Worm (Caenorhabditis elegans) whole organism, L1 larva: ENCODE data around the gene skpo-3.

ENCODE experiments used
- C04F5.9 ChIP-seq: sonication (generic microtip); optimal IDR thresholded peaks from 2 replicates; lab custom pipeline; 2016; ENCODE audit warnings: missing genetic modification characterization, missing compliant biosample characterization
- C16A3.4 ChIP-seq: fragments of 150-350 bp; optimal IDR thresholded peaks from 2 replicates; lab custom pipeline; 2014; ENCODE audit warnings: missing biosample characterization, missing genetic modification characterization
- F16B12.6 ChIP-seq: fragments of 150-350 bp; optimal IDR thresholded peaks from 2 replicates; lab custom pipeline; 2014; ENCODE audit warnings: missing biosample characterization, missing genetic modification characterization
- aly-2 ChIP-seq: fragments of 150-350 bp; optimal IDR thresholded peaks from 2 replicates; lab custom pipeline; 2014; ENCODE audit warnings: missing biosample characterization, missing genetic modification characterization
- ama-1 ChIP-seq: fragments of 150-350 bp; optimal IDR thresholded peaks from 2 replicates; lab custom pipeline; 2014
- blmp-1 ChIP-seq: fragments of 150-350 bp; optimal IDR thresholded peaks from 2 replicates; lab custom pipeline; 2014; ENCODE audit warnings: missing biosample characterization, missing genetic modification characterization
- ceh-8 ChIP-seq: fragments of 200-800 bp; sonication (Bioruptor generic); optimal IDR thresholded peaks from 2 replicates; lab custom pipeline; 2018; ENCODE audit warnings: mild to moderate bottlenecking, missing genetic modification characterization, moderate library complexity, missing compliant biosample characterization
- ceh-88 ChIP-seq: fragments of 200-800 bp; sonication (Bioruptor generic); IDR thresholded peaks from 2 replicates; pipeline ENCODE4 v1.3.6; 2022; ENCODE audit warnings: missing genetic modification characterization, missing compliant biosample characterization
- dpl-1 ChIP-seq, 3 experiments: fragments of 150-350 bp in 2 of 3; sonication (generic microtip) in 1 of 3; optimal IDR thresholded peaks; 2 replicates each; lab custom pipeline; 2014 to 2017; ENCODE audit warnings: missing biosample characterization in 3 of 3, missing genetic modification characterization in 3 of 3, missing genetic modification reagents in 3 of 3
- efl-1 ChIP-seq, 4 experiments: fragments of 150-350 bp; optimal IDR thresholded peaks in 3 of 4; peaks in 1 of 4; 1 replicate in 1 of 4; 2 replicates in 3 of 4; lab custom pipeline; 2014; ENCODE audit warnings: missing biosample characterization in 2 of 4, missing genetic modification characterization in 2 of 4, missing genetic modification reagents in 2 of 4
- egl-13 ChIP-seq: sonication (generic microtip); optimal IDR thresholded peaks from 2 replicates; lab custom pipeline; 2016; ENCODE audit warnings: missing genotype, missing genetic modification reagents, missing genetic modification characterization, missing compliant biosample characterization
- egl-27 ChIP-seq, 2 experiments: fragments of 150-350 bp in 1 of 2; sonication (generic microtip); optimal IDR thresholded peaks; 3 replicates each; lab custom pipeline; 2017 to 2018; ENCODE audit warnings: missing biosample characterization in 2 of 2, missing genetic modification characterization in 2 of 2, missing genetic modification reagents in 2 of 2
- elt-2 ChIP-seq: sonication (generic microtip); optimal IDR thresholded peaks from 2 replicates; lab custom pipeline; 2016; ENCODE audit warnings: missing genetic modification characterization, mild to moderate bottlenecking, inconsistent platforms, missing compliant biosample characterization, missing genetic modification reagents
- elt-3 ChIP-seq, 6 experiments: fragments of 150-350 bp in 1 of 6; sonication (generic microtip); optimal IDR thresholded peaks; 2 replicates each; lab custom pipeline; 2017 to 2018; ENCODE audit warnings: missing biosample characterization in 6 of 6, missing genetic modification characterization in 6 of 6, inconsistent platforms in 1 of 6
- fkh-8 ChIP-seq: sonication (generic microtip); optimal IDR thresholded peaks from 2 replicates; lab custom pipeline; 2016; ENCODE audit warnings: mild to moderate bottlenecking, missing genetic modification characterization, missing compliant biosample characterization
- fos-1 ChIP-seq: fragments of 150-350 bp; optimal IDR thresholded peaks from 2 replicates; lab custom pipeline; 2014; ENCODE audit warnings: missing biosample characterization, missing genetic modification characterization
- hlh-4 ChIP-seq: sonication (generic microtip); optimal IDR thresholded peaks from 2 replicates; lab custom pipeline; 2016; ENCODE audit warnings: mild to moderate bottlenecking, missing genetic modification characterization, missing compliant biosample characterization
- irx-1 ChIP-seq: sonication (generic microtip); optimal IDR thresholded peaks from 2 replicates; lab custom pipeline; 2016; ENCODE audit warnings: missing genetic modification characterization, missing compliant biosample characterization
- isw-1 ChIP-seq: fragments of 200-800 bp; sonication (Bioruptor generic); IDR thresholded peaks from 2 replicates; pipeline ENCODE4 v1.3.6; 2022; ENCODE audit warnings: missing genetic modification characterization, missing compliant biosample characterization
- lin-14 ChIP-seq: fragments of 200-800 bp; sonication (Bioruptor generic); optimal IDR thresholded peaks from 2 replicates; lab custom pipeline; 2018; ENCODE audit warnings: mild to moderate bottlenecking, missing genetic modification characterization, moderate library complexity, missing compliant biosample characterization
- lin-15B ChIP-seq: fragments of 150-350 bp; sonication (generic microtip); optimal IDR thresholded peaks from 3 replicates; lab custom pipeline; 2014; ENCODE audit warnings: missing biosample characterization, missing genetic modification characterization
- lin-35 ChIP-seq, 2 experiments: fragments of 150-350 bp; optimal IDR thresholded peaks; 2 replicates each; lab custom pipeline; 2014; ENCODE audit warnings: missing biosample characterization in 2 of 2, missing genetic modification characterization in 2 of 2, missing genetic modification reagents in 2 of 2
- lsy-2 ChIP-seq, 2 experiments: fragments of 150-350 bp; optimal IDR thresholded peaks; 2 replicates each; lab custom pipeline; 2014; ENCODE audit warnings: missing biosample characterization in 2 of 2, missing genetic modification characterization in 2 of 2
- mef-2 ChIP-seq: fragments of 150-350 bp; optimal IDR thresholded peaks from 2 replicates; lab custom pipeline; 2014; ENCODE audit warnings: missing biosample characterization, missing genetic modification characterization
- mep-1 ChIP-seq: fragments of 150-350 bp; optimal IDR thresholded peaks from 2 replicates; lab custom pipeline; 2014; ENCODE audit warnings: missing biosample characterization, missing genetic modification characterization
- nhr-11 ChIP-seq: fragments of 150-350 bp; optimal IDR thresholded peaks from 2 replicates; lab custom pipeline; 2014; ENCODE audit warnings: missing biosample characterization, missing genetic modification characterization
- nhr-20 ChIP-seq: sonication (generic microtip); optimal IDR thresholded peaks from 2 replicates; lab custom pipeline; 2016; ENCODE audit warnings: mild to moderate bottlenecking, missing genetic modification characterization, missing compliant biosample characterization
- nhr-77 ChIP-seq: fragments of 150-350 bp; optimal IDR thresholded peaks from 2 replicates; lab custom pipeline; 2014; ENCODE audit warnings: missing biosample characterization, missing genetic modification characterization
- nhr-85 ChIP-seq: sonication (generic microtip); peaks from one replicate; lab custom pipeline; 2016; ENCODE audit warnings: missing genetic modification characterization, inconsistent platforms, missing compliant biosample characterization
- pag-3 ChIP-seq: sonication (generic microtip); optimal IDR thresholded peaks from 2 replicates; lab custom pipeline; 2017; ENCODE audit warnings: missing genetic modification characterization, mild to moderate bottlenecking, missing compliant biosample characterization, antibody characterized with exemption, borderline replicate concordance; ENCODE audit not compliant: insufficient read depth
- pqm-1 ChIP-seq: sonication (generic microtip); optimal IDR thresholded peaks from 3 replicates; lab custom pipeline; 2017; ENCODE audit warnings: missing biosample characterization, missing genetic modification characterization
- snu-23 ChIP-seq: sonication (generic microtip); optimal IDR thresholded peaks from 2 replicates; lab custom pipeline; 2016; ENCODE audit warnings: missing genetic modification characterization, missing compliant biosample characterization
- unc-130 ChIP-seq: fragments of 150-350 bp; optimal IDR thresholded peaks from 2 replicates; lab custom pipeline; 2017; ENCODE audit warnings: missing biosample characterization, missing genetic modification characterization, inconsistent platforms
- unc-30 ChIP-seq: sonication (generic microtip); optimal IDR thresholded peaks from 2 replicates; lab custom pipeline; 2017; ENCODE audit warnings: missing biosample characterization, missing genetic modification characterization
- unc-62 ChIP-seq: fragments of 150-350 bp; optimal IDR thresholded peaks from 2 replicates; lab custom pipeline; 2014; ENCODE audit warnings: missing biosample characterization, missing genetic modification reagents, missing genetic modification characterization
- ztf-11 ChIP-seq, 2 experiments: sonication (generic microtip); optimal IDR thresholded peaks; 2 replicates each; lab custom pipeline; 2016 to 2017; ENCODE audit warnings: missing genetic modification characterization in 2 of 2, missing biosample characterization in 1 of 2, missing compliant biosample characterization in 1 of 2

The skpo-3 gene

DNA sequence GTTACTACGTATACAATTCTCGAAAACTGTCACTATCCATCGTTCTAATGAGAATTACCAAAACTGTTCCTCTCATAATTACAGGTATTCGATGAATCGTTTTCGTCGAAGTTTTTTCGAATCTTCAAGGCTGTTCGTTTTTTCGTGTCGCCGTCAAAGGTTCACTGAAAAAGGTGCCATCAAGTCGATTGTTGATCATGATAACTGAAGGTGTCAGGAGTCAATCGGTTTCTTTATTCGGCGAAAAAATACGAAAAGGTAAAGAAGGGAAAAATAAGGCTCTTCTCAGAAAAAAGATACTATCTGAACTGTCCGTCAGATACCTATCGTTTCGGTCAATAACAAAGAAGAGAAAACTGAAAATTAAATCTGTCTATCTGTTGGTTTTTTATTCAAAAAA lies 6.9 kb upstream of the skpo-3 start:
- peak; percentile 31 for TF ChIP-seq lin-14
- no peak for TF ChIP-seq ztf-11 (tag; optimal IDR thresholded peaks at IDR 0.05; lab: Kevin White, UChicago)
- TF ChIP-seq nhr-85 (tag; lab: Kevin White, UChicago): peak; percentile 60
- TF ChIP-seq mef-2: no peak
- TF ChIP-seq efl-1 (optimal IDR thresholded peaks at IDR 0.05; lab: Kevin White, UChicago): no peak
- TF ChIP-seq efl-1 (GFP tag; optimal IDR thresholded peaks at IDR 0.05 in 1 of 2; lab: Kevin White, UChicago): peak in 1 of 2 experiments; percentile 52
- TF ChIP-seq egl-13 (tag; lab: Kevin White, UChicago): no peak

ce11 chrII:7239705-7240104 lies 6.0 kb upstream of the skpo-3 start:
- TF ChIP-seq nhr-85 (tag; lab: Kevin White, UChicago): peak; percentile 56
- TF ChIP-seq lin-14: peak; percentile 13
- no peak for TF ChIP-seq C04F5.9 (tag; lab: Kevin White, UChicago)

DNA sequence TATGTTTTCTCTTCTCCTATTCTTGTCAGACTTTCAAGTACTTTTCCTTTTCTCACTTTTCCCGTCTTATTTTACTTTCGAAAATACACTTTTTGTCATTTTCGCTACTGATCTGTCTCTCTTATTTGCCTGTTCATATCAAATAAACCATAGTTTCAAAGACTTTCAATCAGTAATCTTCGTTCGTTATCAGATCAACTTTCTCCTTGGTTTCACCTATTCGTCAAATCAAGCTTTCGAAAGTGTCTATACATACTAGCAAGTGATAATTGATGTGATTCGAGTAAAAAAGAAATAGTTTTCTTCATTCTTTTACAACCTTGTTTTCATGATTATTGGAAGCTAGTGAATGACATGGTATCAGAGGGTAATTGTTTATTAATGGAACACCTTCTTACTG lies 2.9 kb upstream of the skpo-3 start:
- TF ChIP-seq lin-35 (GFP tag; optimal IDR thresholded peaks at IDR 0.05; lab: Kevin White, UChicago) (no peak), blmp-1 (tag; lab: Kevin White, UChicago) (peak; percentile 92)

- TF ChIP-seq pqm-1 (no peak), unc-130 (tag; lab: Kevin White, UChicago) (no peak), efl-1 (optimal IDR thresholded peaks at IDR 0.05; lab: Kevin White, UChicago) (no peak), efl-1 (GFP tag; optimal IDR thresholded peaks at IDR 0.05 in 1 of 2; lab: Kevin White, UChicago) (peak in 1 of 2 experiments; percentile 78), elt-2 (tag; lab: Kevin White, UChicago) (peak; percentile 45), snu-23 (GFP tag; lab: Kevin White, UChicago) (peak; percentile 12), lin-35 (GFP tag; optimal IDR thresholded peaks at IDR 0.05; lab: Kevin White, UChicago) (peak in 1 of 2 experiments; percentile 14), egl-27 (tag; optimal IDR thresholded peaks at IDR 0.05; lab: Kevin White, UChicago) (no peak), aly-2 (no peak), nhr-11 (no peak), nhr-20 (tag; lab: Kevin White, UChicago) (peak; percentile 85), ceh-8 (GFP tag; lab: Kevin White, UChicago) (no peak), elt-3 (tag; optimal IDR thresholded peaks at IDR 0.05; lab: Kevin White, UChicago) (peak in 1 of 6 experiments; percentile 29)
These were observed 6.3 kb downstream of the skpo-3 start, which contains the start of the genes prx-13 and ada-2 for ce11 chrII:7251978-7252377. prx-13 (minus strand) TSS chrII:7252015. ada-2 (plus strand) TSS chrII:7252259.

- TF ChIP-seq lin-15B (tag; lab: Kevin White, UChicago) (no peak), mef-2 (no peak), fkh-8 (tag; lab: Kevin White, UChicago) (no peak), blmp-1 (tag; lab: Kevin White, UChicago) (peak; percentile 28), lsy-2 (tag; optimal IDR thresholded peaks at IDR 0.05; lab: Kevin White, UChicago) (peak in 1 of 2 experiments; percentile 12), lin-35 (GFP tag; optimal IDR thresholded peaks at IDR 0.05; lab: Kevin White, UChicago) (peak in 1 of 2 experiments; percentile 27), nhr-20 (tag; lab: Kevin White, UChicago) (peak; percentile 40), fos-1 (tag; lab: Kevin White, UChicago) (no peak), hlh-4 (tag; lab: Kevin White, UChicago) (no peak), mep-1 (peak; percentile 2), irx-1 (tag; lab: Kevin White, UChicago) (no peak), nhr-77 (no peak), ceh-88 (GFP tag; lab: Robert Waterston, UW) (no peak), C16A3.4 (tag; lab: Kevin White, UChicago) (peak; percentile 6), F16B12.6 (tag; lab: Kevin White, UChicago) (no peak), isw-1 (GFP tag; lab: Robert Waterston, UW) (no peak), pag-3 (tag; lab: Kevin White, UChicago) (no peak), unc-30 (tag; lab: Kevin White, UChicago) (no peak), ama-1 (lab: Kevin White, UChicago) (no peak), efl-1 (optimal IDR thresholded peaks at IDR 0.05; lab: Kevin White, UChicago) (peak in 1 of 2 experiments; percentile 27), efl-1 (GFP tag; optimal IDR thresholded peaks at IDR 0.05 in 1 of 2; lab: Kevin White, UChicago) (peak in 1 of 2 experiments; percentile 3), dpl-1 (GFP tag; optimal IDR thresholded peaks at IDR 0.05; lab: Kevin White, UChicago) (peak in 1 of 3 experiments; percentile 20), unc-62 (GFP tag; lab: Kevin White, UChicago) (no peak)
- TF ChIP-seq, all 84 proteins: peak for 8
These were observed 7.4 kb downstream of the skpo-3 start, which contains the start of gene lsm-4 for ce11 chrII:7253073-7253472. lsm-4 (minus strand) TSS chrII:7253163.
